Fruit fly (Drosophila melanogaster) whole organism, prepupa: ENCODE results near the gene CG6912.

Experiments
- Blimp-1 ChIP-seq: fragments of 200-800 bp; sonication (Bioruptor generic); optimal IDR thresholded peaks from 3 replicates; lab custom pipeline; 2017; ENCODE audit warnings: missing biosample characterization, missing genetic modification characterization, mild to moderate bottlenecking, moderate library complexity, missing genetic modification reagents
- CG11762 ChIP-seq: fragments of 200-800 bp; sonication (Bioruptor generic); optimal IDR thresholded peaks from 3 replicates; lab custom pipeline; 2016; ENCODE audit warnings: missing biosample characterization, missing genetic modification characterization; ENCODE audit not compliant: insufficient read depth
- CG11902 ChIP-seq: fragments of 200-800 bp; sonication (Bioruptor generic); optimal IDR thresholded peaks from 3 replicates; lab custom pipeline; 2016; ENCODE audit warnings: missing biosample characterization, missing genetic modification characterization
- CG15336 ChIP-seq: fragments of 200-800 bp; sonication (Bioruptor generic); IDR thresholded peaks from 2 replicates; pipeline ENCODE4 v1.3.6; 2022; ENCODE audit warnings: missing biosample characterization, missing genetic modification characterization
- CG1621 ChIP-seq: fragments of 200-800 bp; sonication (Bioruptor generic); optimal IDR thresholded peaks from 3 replicates; lab custom pipeline; 2018; ENCODE audit warnings: missing biosample characterization, mild to moderate bottlenecking, missing genetic modification characterization
- CG16779 ChIP-seq: fragments of 200-800 bp; sonication (Bioruptor generic); optimal IDR thresholded peaks from 3 replicates; lab custom pipeline; 2017; ENCODE audit warnings: missing biosample characterization, mild to moderate bottlenecking, missing genetic modification characterization
- CG3032 ChIP-seq: fragments of 200-800 bp; optimal IDR thresholded peaks from 2 replicates; lab custom pipeline; 2019; ENCODE audit warnings: missing biosample characterization, mild to moderate bottlenecking, missing genetic modification characterization, moderate library complexity
- CG31627 ChIP-seq: fragments of 200-800 bp; sonication (Bioruptor generic); optimal IDR thresholded peaks from 3 replicates; lab custom pipeline; 2016; ENCODE audit warnings: missing biosample characterization, missing genetic modification characterization
- CG32006 ChIP-seq: fragments of 200-800 bp; sonication (Bioruptor generic); optimal IDR thresholded peaks from 3 replicates; lab custom pipeline; 2017; ENCODE audit warnings: missing biosample characterization, mild to moderate bottlenecking, missing genetic modification characterization
- CG34406 ChIP-seq: fragments of 200-800 bp; sonication (Bioruptor generic); optimal IDR thresholded peaks from 3 replicates; lab custom pipeline; 2016; ENCODE audit warnings: missing biosample characterization, missing genetic modification characterization
- CG4318 ChIP-seq: fragments of 200-800 bp; sonication (Bioruptor generic); optimal IDR thresholded peaks from 3 replicates; lab custom pipeline; 2017; ENCODE audit warnings: missing biosample characterization, mild to moderate bottlenecking, missing genetic modification characterization
- CG6163 ChIP-seq: fragments of 200-800 bp; sonication (Bioruptor generic); IDR thresholded peaks from 3 replicates; pipeline ENCODE4 v1.3.6; 2022; ENCODE audit warnings: missing biosample characterization, missing genetic modification characterization
- CG6276 ChIP-seq: fragments of 200-800 bp; sonication (Bioruptor generic); optimal IDR thresholded peaks from 2 replicates; lab custom pipeline; 2017; ENCODE audit warnings: missing biosample characterization, mild to moderate bottlenecking, missing genetic modification characterization
- CG6792 ChIP-seq: fragments of 200-800 bp; sonication (Bioruptor generic); optimal IDR thresholded peaks from 3 replicates; lab custom pipeline; 2016; ENCODE audit warnings: missing biosample characterization, missing genetic modification characterization
- CG6808 ChIP-seq: fragments of 200-800 bp; sonication (Bioruptor generic); optimal IDR thresholded peaks from 3 replicates; lab custom pipeline; 2017; ENCODE audit warnings: missing biosample characterization, missing genetic modification characterization, mild to moderate bottlenecking, moderate library complexity, missing genetic modification reagents
- CG6854 ChIP-seq: fragments of 200-800 bp; sonication (Bioruptor generic); optimal IDR thresholded peaks from 2 replicates; lab custom pipeline; 2017; ENCODE audit warnings: missing biosample characterization, mild to moderate bottlenecking, missing genetic modification characterization
- CG7368 ChIP-seq: fragments of 200-800 bp; sonication (Bioruptor generic); optimal IDR thresholded peaks from 3 replicates; lab custom pipeline; 2016; ENCODE audit warnings: missing biosample characterization, missing genetic modification characterization
- CG8319 ChIP-seq: fragments of 200-800 bp; sonication (Bioruptor generic); optimal IDR thresholded peaks from 3 replicates; lab custom pipeline; 2016; ENCODE audit warnings: missing biosample characterization, missing genetic modification characterization
- CG8632 ChIP-seq: fragments of 200-800 bp; sonication (Bioruptor generic); optimal IDR thresholded peaks from 3 replicates; lab custom pipeline; 2016; ENCODE audit warnings: missing biosample characterization, missing genetic modification characterization
- CG9139 ChIP-seq: fragments of 200-800 bp; sonication (Bioruptor generic); optimal IDR thresholded peaks from 3 replicates; lab custom pipeline; 2017; ENCODE audit warnings: missing biosample characterization, mild to moderate bottlenecking, missing genetic modification characterization
- Eip75B ChIP-seq: fragments of 200-800 bp; sonication (Bioruptor generic); optimal IDR thresholded peaks from 3 replicates; lab custom pipeline; 2016; ENCODE audit warnings: missing biosample characterization, missing genetic modification characterization
- Eip78C ChIP-seq: fragments of 200-800 bp; sonication (Bioruptor generic); peaks from one replicate; lab custom pipeline; 2016; ENCODE audit warnings: missing biosample characterization, missing genetic modification characterization
- Eip93F ChIP-seq: fragments of 200-800 bp; sonication (Bioruptor generic); optimal IDR thresholded peaks from 2 replicates; lab custom pipeline; 2016; ENCODE audit warnings: missing biosample characterization, mild to moderate bottlenecking, missing genetic modification characterization
- Ets21C ChIP-seq: fragments of 200-800 bp; sonication (Bioruptor generic); optimal IDR thresholded peaks from 3 replicates; lab custom pipeline; 2016; ENCODE audit warnings: missing biosample characterization, missing genetic modification characterization
- Ets96B ChIP-seq: fragments of 200-800 bp; optimal IDR thresholded peaks from 2 replicates; lab custom pipeline; 2019; ENCODE audit warnings: missing biosample characterization, mild to moderate bottlenecking, missing genetic modification characterization, moderate library complexity
- Gug ChIP-seq: fragments of 200-800 bp; sonication (Bioruptor generic); IDR thresholded peaks from 2 replicates; pipeline ENCODE4 v1.3.6; 2022; ENCODE audit warnings: missing biosample characterization, missing genetic modification characterization
- Hr38 ChIP-seq: sonication (Bioruptor generic); optimal IDR thresholded peaks from 2 replicates; lab custom pipeline; 2016; ENCODE audit warnings: missing biosample characterization, missing genetic modification characterization
- Hr39 ChIP-seq: fragments of 200-800 bp; sonication (Bioruptor generic); optimal IDR thresholded peaks from 2 replicates; lab custom pipeline; 2016; ENCODE audit warnings: missing biosample characterization, missing genetic modification characterization
- Lpt ChIP-seq: fragments of 200-800 bp; sonication (Bioruptor generic); optimal IDR thresholded peaks from 3 replicates; lab custom pipeline; 2016; ENCODE audit warnings: missing biosample characterization, missing genetic modification characterization
- Met ChIP-seq: fragments of 200-800 bp; sonication (Bioruptor generic); optimal IDR thresholded peaks from 3 replicates; lab custom pipeline; 2016; ENCODE audit warnings: missing biosample characterization, missing genetic modification characterization
- OdsH ChIP-seq: fragments of 200-800 bp; sonication (Bioruptor generic); optimal IDR thresholded peaks from 3 replicates; lab custom pipeline; 2016; ENCODE audit warnings: missing biosample characterization, missing genetic modification characterization
- Smox ChIP-seq: fragments of 200-800 bp; sonication (Bioruptor generic); optimal IDR thresholded peaks from 3 replicates; lab custom pipeline; 2016; ENCODE audit warnings: missing biosample characterization, missing genetic modification characterization
- Sox102F ChIP-seq: fragments of 200-800 bp; sonication (Bioruptor generic); optimal IDR thresholded peaks from 2 replicates; lab custom pipeline; 2016; ENCODE audit warnings: missing biosample characterization, mild to moderate bottlenecking, missing genetic modification characterization
- Sox14 ChIP-seq: fragments of 200-800 bp; sonication (Bioruptor generic); optimal IDR thresholded peaks from 3 replicates; lab custom pipeline; 2016; ENCODE audit warnings: missing biosample characterization, missing genetic modification characterization
- Sox15 ChIP-seq: fragments of 200-800 bp; sonication (Bioruptor generic); optimal IDR thresholded peaks from 3 replicates; lab custom pipeline; 2016; ENCODE audit warnings: missing biosample characterization, missing genetic modification characterization
- achi ChIP-seq: fragments of 200-800 bp; sonication (Bioruptor generic); optimal IDR thresholded peaks from 3 replicates; lab custom pipeline; 2016; ENCODE audit warnings: missing biosample characterization, missing genetic modification characterization
- cyc ChIP-seq: fragments of 200-800 bp; sonication (Bioruptor generic); optimal IDR thresholded peaks from 3 replicates; lab custom pipeline; 2016; ENCODE audit warnings: missing biosample characterization, missing genetic modification characterization
- dac ChIP-seq: fragments of 200-800 bp; sonication (Bioruptor generic); optimal IDR thresholded peaks from 2 replicates; lab custom pipeline; 2017; ENCODE audit warnings: missing biosample characterization, mild to moderate bottlenecking, missing genetic modification characterization
- dsx ChIP-seq: fragments of 200-800 bp; optimal IDR thresholded peaks from 3 replicates; lab custom pipeline; 2019; ENCODE audit warnings: missing biosample characterization, mild to moderate bottlenecking, missing genetic modification characterization, moderate library complexity; ENCODE audit not compliant: poor library complexity, severe bottlenecking
- esn ChIP-seq: fragments of 200-800 bp; sonication (Bioruptor generic); optimal IDR thresholded peaks from 2 replicates; lab custom pipeline; 2016; ENCODE audit warnings: missing biosample characterization, mild to moderate bottlenecking, missing genetic modification characterization, moderate library complexity
- lz ChIP-seq: fragments of 200-800 bp; sonication (Bioruptor generic); optimal IDR thresholded peaks from 3 replicates; lab custom pipeline; 2016; ENCODE audit warnings: missing biosample characterization, missing genetic modification characterization
- net ChIP-seq: fragments of 200-800 bp; sonication (Bioruptor generic); optimal IDR thresholded peaks from 3 replicates; lab custom pipeline; 2016; ENCODE audit warnings: missing biosample characterization, missing genetic modification characterization
- pdm3 ChIP-seq: fragments of 200-800 bp; sonication (Bioruptor generic); optimal IDR thresholded peaks from 3 replicates; lab custom pipeline; 2016; ENCODE audit warnings: missing biosample characterization, missing genetic modification characterization
- spab ChIP-seq: fragments of 200-800 bp; sonication (Bioruptor generic); optimal IDR thresholded peaks from 2 replicates; lab custom pipeline; 2017; ENCODE audit warnings: missing biosample characterization, mild to moderate bottlenecking, missing genetic modification characterization, missing genetic modification reagents
- svp ChIP-seq: fragments of 200-800 bp; sonication (Bioruptor generic); peaks from one replicate; lab custom pipeline; 2016; ENCODE audit warnings: missing biosample characterization, missing genetic modification characterization
- topi ChIP-seq: fragments of 200-800 bp; sonication (Bioruptor generic); optimal IDR thresholded peaks from 3 replicates; lab custom pipeline; 2016; ENCODE audit warnings: missing biosample characterization, missing genetic modification characterization

Gene CG6912

dm6 chr3R:15138251-15138650 is 1.4 kb upstream of the CG6912 start:
- no peak for TF ChIP-seq svp (GFP tag; lab: Kevin White, UChicago)
- no peak for TF ChIP-seq spab (GFP tag; lab: Kevin White, UChicago)
- TF ChIP-seq net (GFP tag; lab: Kevin White, UChicago), result no peak
- no peak for TF ChIP-seq lz (GFP tag; lab: Kevin White, UChicago)
- TF ChIP-seq CG11762 (GFP tag; lab: Kevin White, UChicago), result no peak
- TF ChIP-seq Lpt (GFP tag; lab: Kevin White, UChicago), result no peak
- no peak for TF ChIP-seq cyc (GFP tag; lab: Kevin White, UChicago)
- no peak for TF ChIP-seq CG7368 (GFP tag; lab: Kevin White, UChicago)
- no peak for TF ChIP-seq Hr38 (GFP tag; lab: Kevin White, UChicago)
- TF ChIP-seq CG34406 (GFP tag; lab: Kevin White, UChicago), result no peak
- TF ChIP-seq CG16779 (tag; lab: Kevin White, UChicago), result no peak
- TF ChIP-seq CG11902 (GFP tag; lab: Kevin White, UChicago), result no peak
- TF ChIP-seq Smox (GFP tag; lab: Kevin White, UChicago), result no peak
- TF ChIP-seq CG8319 (GFP tag; lab: Kevin White, UChicago), result no peak
- TF ChIP-seq pdm3 (GFP tag; lab: Kevin White, UChicago), result no peak

dm6 chr3R:15136015-15136414 is 789 bp downstream of the CG6912 start:
- TF ChIP-seq CG6163 (GFP tag; lab: Robert Waterston, UW) (no peak), CG11902 (GFP tag; lab: Kevin White, UChicago) (no peak), CG9139 (no peak), CG6276 (GFP tag; lab: Kevin White, UChicago) (no peak), OdsH (GFP tag; lab: Kevin White, UChicago) (no peak), Ets21C (no peak), CG32006 (no peak)

- TF ChIP-seq CG3032 (tag; lab: Kevin White, UChicago) (peak; percentile 23), esn (peak; percentile 69), CG9139 (no peak), OdsH (GFP tag; lab: Kevin White, UChicago) (no peak), dac (no peak), Ets21C (no peak), CG11762 (GFP tag; lab: Kevin White, UChicago) (no peak), dsx (GFP tag; lab: Kevin White, UChicago) (peak; percentile 92), Eip78C (GFP tag; lab: Kevin White, UChicago) (peak; percentile 92), Eip93F (no peak), achi (GFP tag; lab: Kevin White, UChicago) (peak; percentile 62), CG8632 (no peak), CG7368 (GFP tag; lab: Kevin White, UChicago) (no peak), CG6792 (GFP tag; lab: Kevin White, UChicago) (peak; percentile 24), Smox (GFP tag; lab: Kevin White, UChicago) (no peak), CG16779 (tag; lab: Kevin White, UChicago) (peak; percentile 22), Lpt (GFP tag; lab: Kevin White, UChicago) (peak; percentile 44), Met (GFP tag; lab: Kevin White, UChicago) (peak; percentile 49), CG6808 (GFP tag; lab: Kevin White, UChicago) (no peak), CG34406 (GFP tag; lab: Kevin White, UChicago) (peak; percentile 69), Eip75B (peak; percentile 18), CG31627 (GFP tag; lab: Kevin White, UChicago) (peak; percentile 29), CG11902 (GFP tag; lab: Kevin White, UChicago) (no peak), CG8319 (GFP tag; lab: Kevin White, UChicago) (no peak), Blimp-1 (GFP tag; lab: Kevin White, UChicago) (no peak), CG15336 (GFP tag; lab: Robert Waterston, UW) (no peak), lz (GFP tag; lab: Kevin White, UChicago) (peak; percentile 48), Sox102F (GFP tag; lab: Kevin White, UChicago) (peak; percentile 73), CG6276 (GFP tag; lab: Kevin White, UChicago) (peak; percentile 16), Sox14 (peak; percentile 88), CG1621 (tag; lab: Kevin White, UChicago) (peak; percentile 40), Ets96B (tag; lab: Kevin White, UChicago) (peak; percentile 12), CG4318 (no peak), Hr39 (GFP tag; lab: Kevin White, UChicago) (peak; percentile 28), Gug (GFP tag; lab: Robert Waterston, UW) (no peak), topi (peak; percentile 40), CG6854 (GFP tag; lab: Kevin White, UChicago) (peak; percentile 36), pdm3 (GFP tag; lab: Kevin White, UChicago) (peak; percentile 32), net (GFP tag; lab: Kevin White, UChicago) (peak; percentile 61), Sox15 (no peak), svp (GFP tag; lab: Kevin White, UChicago) (peak; percentile 51)
Observed at dm6 chr3R:15131677-15132076, 5.1 kb downstream of the CG6912 start, which contains the start of gene CG42788. TSS of gene CG42788 (minus strand) at chr3R:15131926.
